Fruit fly (Drosophila melanogaster): ENCODE measurements around the gene CG42324.
A peak's percentile ranks its signal among the peaks of the same experiment; 100 is the strongest.

The CG42324 gene

dm6 chr3L:3532867-3533266, 60.6 kb downstream of the CG42324 start (continued):
- TF ChIP-seq CG3919 (GFP tag; optimal IDR thresholded peaks at IDR 0.05) = no peak
- peak; percentile 13 for TF ChIP-seq OdsH (GFP tag; optimal IDR thresholded peaks at IDR 0.05)
- no peak for TF ChIP-seq CG11762 (GFP tag; optimal IDR thresholded peaks at IDR 0.05; ENCODE audit: insufficient read depth)
- no peak for TF ChIP-seq net (GFP tag; optimal IDR thresholded peaks at IDR 0.05)
- TF ChIP-seq esn (GFP tag; optimal IDR thresholded peaks at IDR 0.05) = no peak
- peak; percentile 10 for TF ChIP-seq Sox14 (GFP tag; optimal IDR thresholded peaks at IDR 0.05)
- no peak for TF ChIP-seq fd85E (GFP tag; optimal IDR thresholded peaks at IDR 0.05)
- TF ChIP-seq Eip78C (GFP tag) = peak; percentile 70
- TF ChIP-seq cyc (GFP tag; optimal IDR thresholded peaks at IDR 0.05) = no peak
- TF ChIP-seq Ets96B (tag; optimal IDR thresholded peaks at IDR 0.05) = no peak
- no peak for TF ChIP-seq Hr39 (GFP tag; optimal IDR thresholded peaks at IDR 0.05)
- TF ChIP-seq fd59A (GFP tag; optimal IDR thresholded peaks at IDR 0.05) = no peak
- no peak for TF ChIP-seq CG10669 (GFP tag; optimal IDR thresholded peaks at IDR 0.05)
- TF ChIP-seq CG11902 (GFP tag; optimal IDR thresholded peaks at IDR 0.05) = no peak
- TF ChIP-seq Hr38 (GFP tag; optimal IDR thresholded peaks at IDR 0.05) = no peak
- TF ChIP-seq eg (GFP tag; IDR thresholded peaks at IDR 0.05) = 0 out of 3 replicates have a peak, but pooled peaks have one; percentile 45
- TF ChIP-seq CG1621 (tag; optimal IDR thresholded peaks at IDR 0.05) = peak; percentile 10
- no peak for TF ChIP-seq CG31627 (GFP tag; optimal IDR thresholded peaks at IDR 0.05)
- no peak for TF ChIP-seq Hr4 (GFP tag; optimal IDR thresholded peaks at IDR 0.05)
- TF ChIP-seq pdm3 (GFP tag; optimal IDR thresholded peaks at IDR 0.05) = peak; percentile 22
- peak; percentile 43; the same call in 1 of the 2 replicates for TF ChIP-seq CG15336 (GFP tag; IDR thresholded peaks at IDR 0.05)
- no peak for TF ChIP-seq CG8319 (GFP tag; optimal IDR thresholded peaks at IDR 0.05)
- TF ChIP-seq fkh (GFP tag; optimal IDR thresholded peaks at IDR 0.05) = no peak
- TF ChIP-seq Eip93F (GFP tag; optimal IDR thresholded peaks at IDR 0.05) = no peak
- TF ChIP-seq Sox15 (GFP tag; optimal IDR thresholded peaks at IDR 0.05) = no peak
- TF ChIP-seq CG6808 (GFP tag; optimal IDR thresholded peaks at IDR 0.05) = no peak
- no peak for TF ChIP-seq dac (GFP tag; optimal IDR thresholded peaks at IDR 0.05)
- no peak for TF ChIP-seq Lpt (GFP tag; optimal IDR thresholded peaks at IDR 0.05)

dm6 chr3L:3534216-3534615, 62.0 kb downstream of the CG42324 start:
- peak; percentile 55 for TF ChIP-seq CG6163 (GFP tag; IDR thresholded peaks at IDR 0.05)
- TF ChIP-seq CG8119 (GFP tag; IDR thresholded peaks at IDR 0.05) = peak; percentile 44; the same call in 2 of the 3 replicates
- peak; percentile 53 for TF ChIP-seq CG32006 (GFP tag; optimal IDR thresholded peaks at IDR 0.05)
- no peak for TF ChIP-seq Ets21C (GFP tag; optimal IDR thresholded peaks at IDR 0.05)
- TF ChIP-seq CG6276 (GFP tag; optimal IDR thresholded peaks at IDR 0.05) = no peak
- TF ChIP-seq OdsH (GFP tag; optimal IDR thresholded peaks at IDR 0.05) = peak; percentile 19
- peak; percentile 27 for TF ChIP-seq Hr4 (GFP tag; optimal IDR thresholded peaks at IDR 0.05)
- peak; percentile 58 for TF ChIP-seq CG15336 (GFP tag; IDR thresholded peaks at IDR 0.05)
- peak; percentile 14 for TF ChIP-seq Sox14 (GFP tag; optimal IDR thresholded peaks at IDR 0.05)
- TF ChIP-seq Eip78C (GFP tag) = peak; percentile 47
- TF ChIP-seq eg (GFP tag; IDR thresholded peaks at IDR 0.05) = 0 out of 3 replicates have a peak, but pooled peaks have one; percentile 24
- peak; percentile 28 for TF ChIP-seq achi (GFP tag; optimal IDR thresholded peaks at IDR 0.05)
- no peak for TF ChIP-seq esn (GFP tag; optimal IDR thresholded peaks at IDR 0.05)
- TF ChIP-seq salr (GFP tag; optimal IDR thresholded peaks at IDR 0.05) = peak in 1 of 2 experiments; percentile 23
- peak; percentile 45 for TF ChIP-seq CG10631 (GFP tag; optimal IDR thresholded peaks at IDR 0.05)

- TF ChIP-seq fd59A (GFP tag; optimal IDR thresholded peaks at IDR 0.05) (no peak), CG1621 (tag; optimal IDR thresholded peaks at IDR 0.05) (peak; percentile 35), CG6808 (GFP tag; optimal IDR thresholded peaks at IDR 0.05) (peak; percentile 36), ss (GFP tag; optimal IDR thresholded peaks at IDR 0.05) (peak; percentile 24 to 26), CG9139 (GFP tag; optimal IDR thresholded peaks at IDR 0.05) (peak; percentile 19), eg (GFP tag; IDR thresholded peaks at IDR 0.05) (0 out of 3 replicates have a peak, but pooled peaks have one; percentile 25), svp (GFP tag) (peak; percentile 53), CG6163 (GFP tag; IDR thresholded peaks at IDR 0.05) (0 out of 3 replicates have a peak, but pooled peaks have one; percentile 18), fkh (GFP tag; optimal IDR thresholded peaks at IDR 0.05) (no peak), CG4318 (GFP tag; optimal IDR thresholded peaks at IDR 0.05) (no peak), CG6854 (GFP tag; optimal IDR thresholded peaks at IDR 0.05) (no peak), Sox14 (GFP tag; optimal IDR thresholded peaks at IDR 0.05) (peak; percentile 16)
These were observed 63.4 kb downstream of the CG42324 start for dm6 chr3L:3535674-3536073.
